Fruit fly (Drosophila melanogaster): Measurements from ENCODE around the gene CG2218.

CG2218 gene

DNA sequence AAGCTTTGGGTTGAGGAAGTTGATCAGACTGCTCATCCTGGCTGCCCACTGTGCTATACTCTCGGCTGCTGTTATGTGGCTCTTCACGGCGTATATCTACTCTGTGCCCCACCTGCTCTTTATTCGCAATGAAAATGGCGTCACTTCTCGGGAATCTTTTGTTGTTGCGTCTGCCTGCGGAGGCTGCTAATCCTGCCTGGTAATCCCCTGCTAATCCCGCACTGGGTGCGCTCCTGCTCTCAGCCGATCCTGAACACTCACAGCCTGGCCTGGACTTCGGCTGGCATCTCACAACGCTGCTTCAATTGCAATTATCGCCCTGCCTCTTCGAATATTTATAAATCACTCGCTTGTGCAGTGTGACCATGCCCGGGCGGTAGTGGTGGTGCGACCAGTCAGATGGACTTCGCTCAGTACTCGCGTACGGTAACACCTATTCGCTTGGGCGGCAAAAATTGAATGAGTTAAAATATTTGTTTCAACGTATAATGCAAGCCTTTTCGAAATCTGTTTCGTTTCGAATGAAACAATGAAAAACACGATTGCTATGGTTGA, at the start of gene CG2218 (continued):
- TF ChIP-seq CTCF (GFP tag; optimal IDR thresholded peaks at IDR 0.05) (peak; percentile 54), Scr (GFP tag; IDR thresholded peaks at IDR 0.05; ENCODE audit: partially characterized antibody) (peak; percentile 50; the same call in 1 of the 2 replicates), Camta (GFP tag; optimal IDR thresholded peaks at IDR 0.05) (no peak), tll (GFP tag; optimal IDR thresholded peaks at IDR 0.05) (no peak), Sin3A (optimal IDR thresholded peaks at IDR 0.05) (peak; percentile 46), CG12299 (tag; optimal IDR thresholded peaks at IDR 0.05) (no peak), CHES-1-like (GFP tag; optimal IDR thresholded peaks at IDR 0.05) (peak; percentile 25), CG2202 (tag; optimal IDR thresholded peaks at IDR 0.05) (no peak), H15 (GFP tag; IDR thresholded peaks at IDR 0.05) (no peak), br (optimal IDR thresholded peaks at IDR 0.05) (no peak), E2f1 (GFP tag; IDR thresholded peaks at IDR 0.05) (no peak), Hmx (GFP tag; optimal IDR thresholded peaks at IDR 0.05) (no peak), tio (GFP tag; optimal IDR thresholded peaks at IDR 0.05) (no peak), CG6683 (GFP tag; optimal IDR thresholded peaks at IDR 0.05) (no peak), CG1602 (GFP tag; optimal IDR thresholded peaks at IDR 0.05) (no peak), rib (GFP tag; IDR thresholded peaks at IDR 0.05) (no peak), hb (GFP tag; IDR thresholded peaks at IDR 0.05; ENCODE audit: partially characterized antibody) (no peak), tgo (GFP tag; IDR thresholded peaks at IDR 0.05) (no peak), CG17328 (GFP tag; IDR thresholded peaks at IDR 0.05) (no peak), al (GFP tag; IDR thresholded peaks at IDR 0.05) (no peak), CG4404 (GFP tag; IDR thresholded peaks at IDR 0.05) (no peak), hbn (GFP tag; IDR thresholded peaks at IDR 0.05; ENCODE audit: partially characterized antibody) (0 out of 2 replicates have a peak, but pooled peaks have one; percentile 23), sqz (GFP tag; optimal IDR thresholded peaks at IDR 0.05) (no peak), grn (GFP tag; optimal IDR thresholded peaks at IDR 0.05) (no peak), CG3281 (GFP tag; optimal IDR thresholded peaks at IDR 0.05) (no peak), Lpt (GFP tag; optimal IDR thresholded peaks at IDR 0.05) (no peak), CG42726 (GFP tag; IDR thresholded peaks at IDR 0.05; ENCODE audit: partially characterized antibody) (peak; percentile 57; the same call in 1 of the 2 replicates), her (GFP tag; optimal IDR thresholded peaks at IDR 0.05) (peak; percentile 11), Eip74EF (GFP tag; optimal IDR thresholded peaks at IDR 0.05) (no peak), Gug (GFP tag; IDR thresholded peaks at IDR 0.05) (no peak), CG4820 (GFP tag; optimal IDR thresholded peaks at IDR 0.05) (no peak), ems (GFP tag; optimal IDR thresholded peaks at IDR 0.05) (no peak), zfh1 (GFP tag; IDR thresholded peaks at IDR 0.05) (no peak), z (GFP tag; IDR thresholded peaks at IDR 0.05) (no peak), NC2β (GFP tag; optimal IDR thresholded peaks at IDR 0.05) (no peak), CG7928 (GFP tag; optimal IDR thresholded peaks at IDR 0.05) (no peak), ind (GFP tag; optimal IDR thresholded peaks at IDR 0.05) (no peak), CG7963 (GFP tag; IDR thresholded peaks at IDR 0.05; ENCODE audit: partially characterized antibody) (no peak), Sry-δ (GFP tag; optimal IDR thresholded peaks at IDR 0.05) (peak; percentile 67), gfzf (GFP tag; optimal IDR thresholded peaks at IDR 0.05) (peak; percentile 95), Dp (GFP tag; optimal IDR thresholded peaks at IDR 0.05) (peak; percentile 98), NK7.1 (GFP tag; optimal IDR thresholded peaks at IDR 0.05) (no peak), CG1233 (GFP tag; optimal IDR thresholded peaks at IDR 0.05) (no peak), Hmr (GFP tag; optimal IDR thresholded peaks at IDR 0.05) (no peak), CG15073 (GFP tag; optimal IDR thresholded peaks at IDR 0.05) (no peak), Stat92E (GFP tag; optimal IDR thresholded peaks at IDR 0.05) (peak in 1 of 3 experiments; percentile 58), wdn (GFP tag; IDR thresholded peaks at IDR 0.05) (no peak), CG2678 (tag; optimal IDR thresholded peaks at IDR 0.05) (no peak), Nf-YA (GFP tag; IDR thresholded peaks at IDR 0.05) (no peak), schlank (tag; optimal IDR thresholded peaks at IDR 0.05) (no peak), Dfd (GFP tag; optimal IDR thresholded peaks at IDR 0.05) (no peak), vvl (GFP tag; IDR thresholded peaks at IDR 0.05) (peak; percentile 28; the same call in 1 of the 2 replicates)
